Worm (Caenorhabditis elegans) whole organism, L2 larva: ENCODE measurements around the gene ZK285.2.

Experiments used
- C34F6.9 ChIP-seq: fragments of 150-350 bp; optimal IDR thresholded peaks from 2 replicates; lab custom pipeline; 2014; ENCODE audit warnings: missing biosample characterization, missing genetic modification characterization
- F13H6.1 ChIP-seq: sonication (generic microtip); optimal IDR thresholded peaks from 2 replicates; lab custom pipeline; 2016; ENCODE audit warnings: missing genetic modification characterization, missing compliant biosample characterization
- Y55F3AM.14 ChIP-seq: fragments of 200-800 bp; sonication (Bioruptor generic); optimal IDR thresholded peaks from 2 replicates; lab custom pipeline; 2018; ENCODE audit warnings: mild to moderate bottlenecking, missing genetic modification characterization, missing compliant biosample characterization
- ZK546.5 ChIP-seq: sonication (generic microtip); optimal IDR thresholded peaks from 2 replicates; lab custom pipeline; 2017; ENCODE audit warnings: missing biosample characterization, missing genetic modification characterization
- alr-1 ChIP-seq: fragments of 150-350 bp; optimal IDR thresholded peaks from 2 replicates; lab custom pipeline; 2014; ENCODE audit warnings: missing biosample characterization, missing genetic modification characterization
- aly-2 ChIP-seq: fragments of 150-350 bp; optimal IDR thresholded peaks from 2 replicates; lab custom pipeline; 2014; ENCODE audit warnings: missing biosample characterization, missing genetic modification characterization
- ama-1 ChIP-seq: fragments of 150-350 bp; optimal IDR thresholded peaks from 2 replicates; lab custom pipeline; 2018; ENCODE audit warnings: inconsistent platforms
- blmp-1 ChIP-seq: sonication (generic microtip); optimal IDR thresholded peaks from 2 replicates; lab custom pipeline; 2017; ENCODE audit warnings: missing genetic modification characterization, mild to moderate bottlenecking, missing compliant biosample characterization, antibody characterized with exemption, moderate library complexity; ENCODE audit not compliant: insufficient read depth
- ceh-82 ChIP-seq: fragments of 150-350 bp; optimal IDR thresholded peaks from 2 replicates; lab custom pipeline; 2014; ENCODE audit warnings: missing biosample characterization, missing genetic modification characterization
- crh-2 ChIP-seq: sonication (generic microtip); optimal IDR thresholded peaks from 2 replicates; lab custom pipeline; 2017; ENCODE audit warnings: missing biosample characterization, missing genetic modification characterization
- dmd-4 ChIP-seq: sonication (generic microtip); optimal IDR thresholded peaks from 2 replicates; lab custom pipeline; 2017; ENCODE audit warnings: missing biosample characterization, missing genetic modification characterization
- egl-27 ChIP-seq: sonication (generic microtip); optimal IDR thresholded peaks from 3 replicates; lab custom pipeline; 2017; ENCODE audit warnings: missing biosample characterization, missing genetic modification reagents, missing genetic modification characterization
- elt-1 ChIP-seq: fragments of 150-350 bp; optimal IDR thresholded peaks from 2 replicates; lab custom pipeline; 2014; ENCODE audit warnings: missing biosample characterization, missing genetic modification characterization
- elt-3 ChIP-seq: sonication (generic microtip); optimal IDR thresholded peaks from 2 replicates; lab custom pipeline; 2017; ENCODE audit warnings: missing biosample characterization, missing genetic modification characterization
- fos-1 ChIP-seq: fragments of 150-350 bp; optimal IDR thresholded peaks from 2 replicates; lab custom pipeline; 2014; ENCODE audit warnings: missing biosample characterization, missing genetic modification characterization
- gmeb-1 ChIP-seq: fragments of 150-350 bp; optimal IDR thresholded peaks from 2 replicates; lab custom pipeline; 2014; ENCODE audit warnings: missing biosample characterization, missing genetic modification characterization
- lin-13 ChIP-seq: fragments of 150-350 bp; optimal IDR thresholded peaks from 2 replicates; lab custom pipeline; 2014; ENCODE audit warnings: missing biosample characterization, missing genetic modification reagents, missing genetic modification characterization
- lin-39 ChIP-seq: fragments of 150-350 bp; optimal IDR thresholded peaks from 2 replicates; lab custom pipeline; 2014; ENCODE audit warnings: missing biosample characterization, missing genetic modification reagents, missing genetic modification characterization
- lsy-2 ChIP-seq, 2 experiments: fragments of 150-350 bp in 1 of 2; sonication (generic microtip) in 1 of 2; optimal IDR thresholded peaks; 2 replicates each; lab custom pipeline; 2014 to 2017; ENCODE audit warnings: missing biosample characterization in 2 of 2, missing genetic modification characterization in 2 of 2
- mab-5 ChIP-seq: fragments of 150-350 bp; optimal IDR thresholded peaks from 2 replicates; lab custom pipeline; 2014; ENCODE audit warnings: missing biosample characterization, missing genetic modification characterization
- mbf-1 ChIP-seq: sonication (generic microtip); optimal IDR thresholded peaks from 2 replicates; lab custom pipeline; 2017; ENCODE audit warnings: missing biosample characterization, missing genetic modification characterization
- mdl-1 ChIP-seq, 2 experiments: fragments of 150-350 bp in 1 of 2; sonication (generic microtip) in 1 of 2; optimal IDR thresholded peaks; 2 replicates each; lab custom pipeline; 2017; ENCODE audit warnings: missing biosample characterization in 2 of 2, missing genetic modification characterization in 2 of 2
- nhr-10 ChIP-seq: sonication (generic microtip); optimal IDR thresholded peaks from 2 replicates; lab custom pipeline; 2017; ENCODE audit warnings: missing biosample characterization, missing genetic modification characterization
- nhr-12 ChIP-seq: fragments of 150-350 bp; optimal IDR thresholded peaks from 2 replicates; lab custom pipeline; 2014; ENCODE audit warnings: missing biosample characterization, missing genetic modification characterization
- nhr-129 ChIP-seq: fragments of 150-350 bp; optimal IDR thresholded peaks from 2 replicates; lab custom pipeline; 2014; ENCODE audit warnings: missing biosample characterization, missing genetic modification characterization
- nhr-21 ChIP-seq: fragments of 150-350 bp; optimal IDR thresholded peaks from 2 replicates; lab custom pipeline; 2014; ENCODE audit warnings: missing biosample characterization, missing genetic modification characterization
- nhr-23 ChIP-seq: fragments of 150-350 bp; optimal IDR thresholded peaks from 2 replicates; lab custom pipeline; 2014; ENCODE audit warnings: missing biosample characterization, missing genetic modification reagents, missing genetic modification characterization
- nhr-237 ChIP-seq: fragments of 150-350 bp; optimal IDR thresholded peaks from 2 replicates; lab custom pipeline; 2014; ENCODE audit warnings: missing biosample characterization, missing genetic modification characterization
- nhr-25 ChIP-seq: fragments of 150-350 bp; sonication (generic microtip); optimal IDR thresholded peaks from 3 replicates; lab custom pipeline; 2014; ENCODE audit warnings: missing biosample characterization, missing genetic modification characterization
- nhr-6 ChIP-seq: fragments of 150-350 bp; optimal IDR thresholded peaks from 2 replicates; lab custom pipeline; 2014; ENCODE audit warnings: missing biosample characterization, missing genetic modification characterization
- nhr-77 ChIP-seq: fragments of 150-350 bp; optimal IDR thresholded peaks from 2 replicates; lab custom pipeline; 2014; ENCODE audit warnings: missing biosample characterization, missing genetic modification characterization
- peb-1 ChIP-seq: fragments of 150-350 bp; optimal IDR thresholded peaks from 2 replicates; lab custom pipeline; 2014; ENCODE audit warnings: missing biosample characterization, missing genetic modification characterization
- sem-4 ChIP-seq: fragments of 150-350 bp; optimal IDR thresholded peaks from 2 replicates; lab custom pipeline; 2014; ENCODE audit warnings: missing biosample characterization, missing genetic modification reagents, missing genetic modification characterization
- skn-1 ChIP-seq: sonication (generic microtip); optimal IDR thresholded peaks from 2 replicates; lab custom pipeline; 2017; ENCODE audit warnings: missing biosample characterization, missing genetic modification characterization
- sma-3 ChIP-seq: sonication (generic microtip); optimal IDR thresholded peaks from 2 replicates; lab custom pipeline; 2016; ENCODE audit warnings: missing genetic modification reagents, missing genetic modification characterization, missing compliant biosample characterization
- sma-9 ChIP-seq, 2 experiments: fragments of 150-350 bp in 1 of 2; sonication (generic microtip) in 1 of 2; optimal IDR thresholded peaks; 2 replicates each; lab custom pipeline; 2014 to 2016; ENCODE audit warnings: missing genetic modification characterization in 2 of 2, mild to moderate bottlenecking in 1 of 2, missing biosample characterization in 1 of 2, missing compliant biosample characterization in 1 of 2, missing genetic modification reagents in 1 of 2, moderate library complexity in 1 of 2
- snpc-4 ChIP-seq: fragments of 150-350 bp; optimal IDR thresholded peaks from 2 replicates; lab custom pipeline; 2014; ENCODE audit warnings: missing biosample characterization, missing genetic modification characterization
- unc-39 ChIP-seq: fragments of 150-350 bp; optimal IDR thresholded peaks from 2 replicates; lab custom pipeline; 2014; ENCODE audit warnings: missing biosample characterization, missing genetic modification characterization
- unc-55 ChIP-seq: fragments of 150-350 bp; sonication (generic microtip); optimal IDR thresholded peaks from 3 replicates; lab custom pipeline; 2014; ENCODE audit warnings: missing biosample characterization, missing genetic modification reagents, missing genetic modification characterization
- unc-62 ChIP-seq: fragments of 150-350 bp; optimal IDR thresholded peaks from 2 replicates; lab custom pipeline; 2014; ENCODE audit warnings: missing biosample characterization, missing genetic modification reagents, missing genetic modification characterization
- zag-1 ChIP-seq: fragments of 150-350 bp; optimal IDR thresholded peaks from 2 replicates; lab custom pipeline; 2014; ENCODE audit warnings: missing biosample characterization, missing genetic modification characterization
- ztf-1 ChIP-seq: fragments of 200-800 bp; sonication (Bioruptor generic); conservative IDR thresholded peaks from 2 replicates; pipeline ENCODE4 v1.3.6; 2022; ENCODE audit warnings: missing genetic modification characterization, missing compliant biosample characterization
- ztf-4 ChIP-seq: fragments of 150-350 bp; optimal IDR thresholded peaks from 2 replicates; lab custom pipeline; 2014; ENCODE audit warnings: missing biosample characterization, missing genetic modification characterization

Gene ZK285.2

ce11 chrV:16015652-16016051, 31.0 kb upstream of the ZK285.2 start, which contains the start of gene str-232:
Gene str-232 (minus strand): TSS chrV:16015752.
- TF ChIP-seq mbf-1 (tag; lab: Kevin White, UChicago) (no peak), alr-1 (tag; lab: Kevin White, UChicago) (no peak), F13H6.1 (tag; lab: Kevin White, UChicago) (no peak), nhr-21 (tag; lab: Kevin White, UChicago) (no peak), peb-1 (tag; lab: Kevin White, UChicago) (no peak), fos-1 (tag; lab: Kevin White, UChicago) (no peak), dmd-4 (no peak), nhr-129 (tag; lab: Kevin White, UChicago) (no peak), unc-55 (GFP tag; lab: Kevin White, UChicago) (no peak), ztf-1 (no peak), blmp-1 (tag; lab: Kevin White, UChicago) (no peak), C34F6.9 (tag; lab: Kevin White, UChicago) (no peak), skn-1 (no peak), elt-3 (tag; lab: Kevin White, UChicago) (no peak), Y55F3AM.14 (no peak), nhr-12 (tag; lab: Kevin White, UChicago) (no peak)

ce11 chrV:16016977-16017376, 29.7 kb upstream of the ZK285.2 start:
- TF ChIP-seq lin-39 (tag; lab: Kevin White, UChicago): no peak
- TF ChIP-seq zag-1 (tag; lab: Kevin White, UChicago): no peak
- TF ChIP-seq elt-3 (tag; lab: Kevin White, UChicago): no peak
- no peak for TF ChIP-seq Y55F3AM.14
- TF ChIP-seq aly-2 (tag; lab: Kevin White, UChicago): no peak
- no peak for TF ChIP-seq sma-9 (GFP tag; optimal IDR thresholded peaks at IDR 0.05; lab: Kevin White, UChicago)
- TF ChIP-seq sma-9 (tag; optimal IDR thresholded peaks at IDR 0.05; lab: Kevin White, UChicago): no peak
- no peak for TF ChIP-seq mdl-1 (tag; optimal IDR thresholded peaks at IDR 0.05; lab: Kevin White, UChicago)
- TF ChIP-seq unc-62 (GFP tag; lab: Kevin White, UChicago): no peak
- TF ChIP-seq nhr-237 (tag; lab: Kevin White, UChicago): no peak
- TF ChIP-seq ZK546.5 (tag; lab: Kevin White, UChicago): no peak
- TF ChIP-seq lin-13 (GFP tag; lab: Kevin White, UChicago): no peak
- TF ChIP-seq nhr-23: no peak
- no peak for TF ChIP-seq alr-1 (tag; lab: Kevin White, UChicago)
- no peak for TF ChIP-seq nhr-129 (tag; lab: Kevin White, UChicago)
- no peak for TF ChIP-seq F13H6.1 (tag; lab: Kevin White, UChicago)
- no peak for TF ChIP-seq gmeb-1 (tag; lab: Kevin White, UChicago)
- no peak for TF ChIP-seq snpc-4
- no peak for TF ChIP-seq nhr-12 (tag; lab: Kevin White, UChicago)
- no peak for TF ChIP-seq egl-27 (tag; lab: Kevin White, UChicago)

ce11 chrV:16017671-16018070, 29.0 kb upstream of the ZK285.2 start, which contains the start of gene srx-43:
Gene srx-43 (plus strand): TSS chrV:16017971.
- TF ChIP-seq nhr-129 (tag; lab: Kevin White, UChicago) (no peak), nhr-6 (no peak), nhr-25 (tag; lab: Kevin White, UChicago) (no peak), unc-55 (GFP tag; lab: Kevin White, UChicago) (no peak), nhr-237 (tag; lab: Kevin White, UChicago) (no peak), mab-5 (tag; lab: Kevin White, UChicago) (no peak), sem-4 (tag; lab: Kevin White, UChicago) (no peak), nhr-10 (tag; lab: Kevin White, UChicago) (no peak), lsy-2 (tag; optimal IDR thresholded peaks at IDR 0.05; lab: Kevin White, UChicago) (no peak), unc-39 (tag; lab: Kevin White, UChicago) (no peak), mbf-1 (tag; lab: Kevin White, UChicago) (no peak), sma-3 (no peak), F13H6.1 (tag; lab: Kevin White, UChicago) (no peak)

ce11 chrV:16020042-16020441, 26.6 kb upstream of the ZK285.2 start, which contains the start of gene srx-44:
Gene srx-44 (plus strand): TSS chrV:16020342.
- TF ChIP-seq ceh-82 (tag; lab: Kevin White, UChicago) (no peak), nhr-77 (tag; lab: Kevin White, UChicago) (no peak), ztf-1 (no peak), nhr-21 (tag; lab: Kevin White, UChicago) (no peak), snpc-4 (no peak), ztf-4 (tag; lab: Kevin White, UChicago) (no peak), ZK546.5 (tag; lab: Kevin White, UChicago) (no peak), ama-1 (no peak), C34F6.9 (tag; lab: Kevin White, UChicago) (no peak), elt-1 (tag; lab: Kevin White, UChicago) (no peak), crh-2 (tag; lab: Kevin White, UChicago) (no peak), mab-5 (tag; lab: Kevin White, UChicago) (no peak), fos-1 (tag; lab: Kevin White, UChicago) (no peak), zag-1 (tag; lab: Kevin White, UChicago) (no peak)
